Worm (Caenorhabditis elegans): ENCODE data around the gene hog-1.

hog-1 gene

ce11 chrX:5854163-5854451, at the start of gene hog-1:
Gene hog-1, minus strand, starts transcription at chrX:5854263.
- TF ChIP-seq hlh-11 (tag; optimal IDR thresholded peaks at IDR 0.05): no peak
- no peak for TF ChIP-seq F37D6.2 (tag; optimal IDR thresholded peaks at IDR 0.05)
- TF ChIP-seq lin-38 (GFP tag; IDR thresholded peaks at IDR 0.05): no peak
- TF ChIP-seq nhr-6 (tag; optimal IDR thresholded peaks at IDR 0.05): no peak
- TF ChIP-seq spr-1 (tag; optimal IDR thresholded peaks at IDR 0.05): no peak
- TF ChIP-seq T20F7.1 (GFP tag; optimal IDR thresholded peaks at IDR 0.05): no peak
- TF ChIP-seq T26A8.4 (GFP tag; IDR thresholded peaks at IDR 0.05): no peak
- TF ChIP-seq ceh-82 (tag; optimal IDR thresholded peaks at IDR 0.05): no peak
- TF ChIP-seq dve-1 (tag; optimal IDR thresholded peaks at IDR 0.05; ENCODE audit: insufficient read depth): no peak
- no peak for TF ChIP-seq F44E2.7 (GFP tag; IDR thresholded peaks at IDR 0.05)

ce11 chrX:5901499-5901898, 47.4 kb upstream of the hog-1 start:
- TF ChIP-seq Y48G9A.11 (GFP tag; IDR thresholded peaks at IDR 0.05) (no peak), ctbp-1 (GFP tag; IDR thresholded peaks at IDR 0.05) (no peak), gei-8 (GFP tag; optimal IDR thresholded peaks at IDR 0.05) (no peak), skn-1 (tag; optimal IDR thresholded peaks at IDR 0.05) (no peak), madf-9 (GFP tag; conservative IDR thresholded peaks at IDR 0.05) (no peak), unc-62 (GFP tag; optimal IDR thresholded peaks at IDR 0.05 in 1 of 2) (peak in 1 of 2 experiments; percentile 68), unc-62 (tag; optimal IDR thresholded peaks at IDR 0.05) (no peak)

ce11 chrX:5897038-5897437, 43.0 kb upstream of the hog-1 start, which contains the start of gene tbc-16:
Gene tbc-16, plus strand, starts transcription at chrX:5897338.
- no peak for TF ChIP-seq nhr-76 (tag; optimal IDR thresholded peaks at IDR 0.05)
- peak; percentile 85 for TF ChIP-seq aha-1 (tag)
- TF ChIP-seq F44E2.7 (GFP tag; IDR thresholded peaks at IDR 0.05): no peak
- no peak for TF ChIP-seq snpc-1.2 (GFP tag; IDR thresholded peaks at IDR 0.05)

- TF ChIP-seq aha-1 (tag) (peak; percentile 66), hmg-1.1 (GFP tag; IDR thresholded peaks at IDR 0.05) (0 out of 2 replicates have a peak, but pooled peaks have one; percentile 25), ctbp-1 (GFP tag; IDR thresholded peaks at IDR 0.05) (peak; percentile 56; the same call in 1 of the 2 replicates), T20F7.1 (GFP tag; optimal IDR thresholded peaks at IDR 0.05) (no peak), fkh-10 (GFP tag; optimal IDR thresholded peaks at IDR 0.05) (peak; percentile 86), aly-2 (tag; optimal IDR thresholded peaks at IDR 0.05) (no peak), rbr-2 (tag; optimal IDR thresholded peaks at IDR 0.05) (peak; percentile 7), ces-1 (GFP tag; optimal IDR thresholded peaks at IDR 0.05) (peak; percentile 37), unc-62 (GFP tag; optimal IDR thresholded peaks at IDR 0.05 in 1 of 2) (peak in 1 of 2 experiments; percentile 96), unc-62 (tag; optimal IDR thresholded peaks at IDR 0.05) (no peak)
Measured at ce11 chrX:5896001-5896400, 41.9 kb upstream of the hog-1 start.

- no peak for TF ChIP-seq daf-12 (tag; optimal IDR thresholded peaks at IDR 0.05)
- TF ChIP-seq saeg-2 (GFP tag; IDR thresholded peaks at IDR 0.05): no peak
- no peak for TF ChIP-seq lin-39 (tag; optimal IDR thresholded peaks at IDR 0.05)
- no peak for TF ChIP-seq F10B5.3 (tag; optimal IDR thresholded peaks at IDR 0.05)
- no peak for TF ChIP-seq dve-1 (tag; optimal IDR thresholded peaks at IDR 0.05; ENCODE audit: insufficient read depth)
- TF ChIP-seq lin-15B (tag; optimal IDR thresholded peaks at IDR 0.05): no peak
- TF ChIP-seq dmd-8 (GFP tag; IDR thresholded peaks at IDR 0.05): no peak
- no peak for TF ChIP-seq madf-9 (GFP tag; conservative IDR thresholded peaks at IDR 0.05)
Measured at ce11 chrX:5890080-5890479, 36.0 kb upstream of the hog-1 start, which contains the start of gene F49E10.2. Gene F49E10.2, plus strand, starts transcription at chrX:5890380.

ce11 chrX:5885565-5885964, 31.5 kb upstream of the hog-1 start, which contains the start of gene flp-7:
Gene flp-7, plus strand, starts transcription at chrX:5885865.
- TF ChIP-seq arid-1 (GFP tag; conservative IDR thresholded peaks at IDR 0.05) (no peak), ces-1 (GFP tag; optimal IDR thresholded peaks at IDR 0.05) (peak; percentile 30)
